Worm (Caenorhabditis elegans) whole organism, young adult: ENCODE data around the gene vha-1.

Experiments
- B0019.2 ChIP-seq: fragments of 200-800 bp; sonication (Bioruptor generic); conservative IDR thresholded peaks from 2 replicates; pipeline ENCODE4 v1.3.6; 2022; ENCODE audit warnings: missing genetic modification reagents, missing genetic modification characterization, missing compliant biosample characterization
- B0261.1 ChIP-seq: sonication (generic microtip); optimal IDR thresholded peaks from 2 replicates; lab custom pipeline; 2016; ENCODE audit warnings: mild to moderate bottlenecking, missing genetic modification characterization, moderate library complexity, missing compliant biosample characterization
- C06A6.2 ChIP-seq: fragments of 200-800 bp; sonication (Bioruptor generic); conservative IDR thresholded peaks from 2 replicates; pipeline ENCODE4 v1.3.6; 2022; ENCODE audit warnings: missing genetic modification characterization, missing compliant biosample characterization
- F23B12.7 ChIP-seq: sonication (generic microtip); optimal IDR thresholded peaks from 2 replicates; lab custom pipeline; 2017; ENCODE audit warnings: missing genetic modification characterization, mild to moderate bottlenecking, missing compliant biosample characterization, antibody characterized with exemption, moderate library complexity; ENCODE audit not compliant: insufficient read depth
- F33H1.4 ChIP-seq: fragments of 200-800 bp; sonication (Bioruptor generic); IDR thresholded peaks from 2 replicates; pipeline ENCODE4 v1.3.6; 2022; ENCODE audit warnings: missing genetic modification reagents, missing genetic modification characterization, missing compliant biosample characterization
- F37B4.10 ChIP-seq: fragments of 200-800 bp; sonication (Bioruptor generic); IDR thresholded peaks from 2 replicates; pipeline ENCODE4 v1.3.6; 2022; ENCODE audit warnings: missing genetic modification characterization, missing compliant biosample characterization
- F57A8.1 ChIP-seq: fragments of 200-800 bp; sonication (Bioruptor generic); optimal IDR thresholded peaks from 2 replicates; lab custom pipeline; 2018; ENCODE audit warnings: mild to moderate bottlenecking, missing genetic modification characterization, moderate library complexity, missing compliant biosample characterization
- K12H6.12 ChIP-seq: fragments of 200-800 bp; sonication (Bioruptor generic); optimal IDR thresholded peaks from 2 replicates; lab custom pipeline; 2018; ENCODE audit warnings: mild to moderate bottlenecking, missing genetic modification characterization, missing compliant biosample characterization
- T26A5.8 ChIP-seq: sonication (generic microtip); optimal IDR thresholded peaks from 2 replicates; lab custom pipeline; 2016; ENCODE audit warnings: missing genetic modification characterization, missing compliant biosample characterization
- Y53F4B.3 ChIP-seq: fragments of 200-800 bp; sonication (Bioruptor generic); IDR thresholded peaks from 2 replicates; pipeline ENCODE4 v1.3.6; 2022; ENCODE audit warnings: missing genetic modification reagents, missing genetic modification characterization, missing compliant biosample characterization
- Y56A3A.18 ChIP-seq: fragments of 200-800 bp; sonication (Bioruptor generic); IDR thresholded peaks from 2 replicates; pipeline ENCODE4 v1.3.6; 2022; ENCODE audit warnings: missing genetic modification reagents, missing genetic modification characterization, missing compliant biosample characterization
- Y79H2A.3 ChIP-seq: fragments of 200-800 bp; sonication (Bioruptor generic); conservative IDR thresholded peaks from 2 replicates; pipeline ENCODE4 v1.3.6; 2022; ENCODE audit warnings: missing genetic modification reagents, missing genetic modification characterization, missing compliant biosample characterization
- Y95B8A.8 ChIP-seq: fragments of 200-800 bp; sonication (Bioruptor generic); IDR thresholded peaks from 2 replicates; pipeline ENCODE4 v1.3.6; 2022; ENCODE audit warnings: missing genetic modification reagents, missing genetic modification characterization, missing compliant biosample characterization
- ZK185.1 ChIP-seq: sonication (generic microtip); optimal IDR thresholded peaks from 2 replicates; lab custom pipeline; 2016; ENCODE audit warnings: mild to moderate bottlenecking, missing genetic modification characterization, missing compliant biosample characterization; ENCODE audit not compliant: poor library complexity, severe bottlenecking
- atf-7 ChIP-seq: sonication (generic microtip); optimal IDR thresholded peaks from 2 replicates; lab custom pipeline; 2017; ENCODE audit warnings: mild to moderate bottlenecking, missing genetic modification characterization, missing compliant biosample characterization
- attf-3 ChIP-seq: fragments of 200-800 bp; sonication (Bioruptor generic); conservative IDR thresholded peaks from 2 replicates; pipeline ENCODE4 v1.3.6; 2022; ENCODE audit warnings: missing genetic modification reagents, missing genetic modification characterization, missing compliant biosample characterization
- attf-5 ChIP-seq: fragments of 200-800 bp; sonication (Bioruptor generic); optimal IDR thresholded peaks from 2 replicates; lab custom pipeline; 2018; ENCODE audit warnings: mild to moderate bottlenecking, missing genetic modification characterization, missing compliant biosample characterization
- ccch-3 ChIP-seq: fragments of 200-800 bp; sonication (Bioruptor generic); optimal IDR thresholded peaks from 2 replicates; lab custom pipeline; 2018; ENCODE audit warnings: mild to moderate bottlenecking, missing genetic modification characterization, missing compliant biosample characterization
- cebp-2 ChIP-seq: fragments of 200-800 bp; sonication (Bioruptor generic); IDR thresholded peaks from 2 replicates; pipeline ENCODE4 v1.3.6; 2022; ENCODE audit warnings: missing genetic modification characterization, missing compliant biosample characterization
- ceh-100 ChIP-seq: fragments of 200-800 bp; sonication (Bioruptor generic); IDR thresholded peaks from 2 replicates; pipeline ENCODE4 v1.3.6; 2022; ENCODE audit warnings: missing genetic modification reagents, missing genetic modification characterization, missing compliant biosample characterization
- ceh-27 ChIP-seq: fragments of 200-800 bp; sonication (Bioruptor generic); optimal IDR thresholded peaks from 2 replicates; lab custom pipeline; 2018; ENCODE audit warnings: mild to moderate bottlenecking, missing genetic modification characterization, moderate library complexity, missing compliant biosample characterization
- ceh-79 ChIP-seq: sonication (generic microtip); optimal IDR thresholded peaks from 2 replicates; lab custom pipeline; 2017; ENCODE audit warnings: mild to moderate bottlenecking, missing genetic modification characterization, missing compliant biosample characterization
- dox-1 ChIP-seq: fragments of 200-800 bp; sonication (Bioruptor generic); IDR thresholded peaks from 2 replicates; pipeline ENCODE4 v1.3.6; 2022; ENCODE audit warnings: missing genetic modification reagents, missing genetic modification characterization, missing compliant biosample characterization
- dpff-1 ChIP-seq: sonication (generic microtip); optimal IDR thresholded peaks from 2 replicates; lab custom pipeline; 2017; ENCODE audit warnings: mild to moderate bottlenecking, missing genetic modification characterization, missing compliant biosample characterization
- egl-18 ChIP-seq: fragments of 200-800 bp; sonication (Bioruptor generic); IDR thresholded peaks from 2 replicates; pipeline ENCODE4 v1.3.6; 2022; ENCODE audit warnings: missing genetic modification reagents, missing genetic modification characterization, missing compliant biosample characterization
- hmg-20 ChIP-seq: fragments of 200-800 bp; sonication (Bioruptor generic); IDR thresholded peaks from 2 replicates; pipeline ENCODE4 v1.3.6; 2022; ENCODE audit warnings: missing genetic modification reagents, missing genetic modification characterization, missing compliant biosample characterization
- hsf-1 ChIP-seq: fragments of 200-800 bp; sonication (Bioruptor generic); IDR thresholded peaks from 2 replicates; pipeline ENCODE4 v1.3.6; 2022; ENCODE audit warnings: missing genetic modification reagents, missing genetic modification characterization, missing compliant biosample characterization
- madf-3 ChIP-seq: fragments of 200-800 bp; sonication (Bioruptor generic); IDR thresholded peaks from 2 replicates; pipeline ENCODE4 v1.3.6; 2022; ENCODE audit warnings: missing genetic modification reagents, missing genetic modification characterization, missing compliant biosample characterization
- madf-6 ChIP-seq: fragments of 200-800 bp; sonication (Bioruptor generic); IDR thresholded peaks from 2 replicates; pipeline ENCODE4 v1.3.6; 2022; ENCODE audit warnings: missing genetic modification reagents, missing genetic modification characterization, missing compliant biosample characterization
- madf-8 ChIP-seq: fragments of 200-800 bp; sonication (Bioruptor generic); conservative IDR thresholded peaks from 2 replicates; pipeline ENCODE4 v1.3.6; 2022; ENCODE audit warnings: missing genetic modification reagents, missing genetic modification characterization, missing compliant biosample characterization
- mes-4 ChIP-seq: sonication (generic microtip); optimal IDR thresholded peaks from 2 replicates; lab custom pipeline; 2016; ENCODE audit warnings: missing genotype, missing genetic modification characterization, missing compliant biosample characterization
- nhr-120 ChIP-seq: fragments of 200-800 bp; sonication (Bioruptor generic); IDR thresholded peaks from 2 replicates; pipeline ENCODE4 v1.3.6; 2022; ENCODE audit warnings: missing genetic modification characterization, missing compliant biosample characterization
- nhr-179 ChIP-seq: sonication (generic microtip); optimal IDR thresholded peaks from 2 replicates; lab custom pipeline; 2016; ENCODE audit warnings: mild to moderate bottlenecking, missing genetic modification characterization, missing compliant biosample characterization
- pha-4 ChIP-seq: fragments of 150-350 bp; sonication (generic microtip); optimal IDR thresholded peaks from 2 replicates; lab custom pipeline; 2014; ENCODE audit warnings: missing biosample characterization, missing genetic modification reagents, missing genetic modification characterization
- rcor-1 ChIP-seq: fragments of 200-800 bp; sonication (Bioruptor generic); IDR thresholded peaks from 2 replicates; pipeline ENCODE4 v1.3.6; 2022; ENCODE audit warnings: missing genetic modification reagents, missing genetic modification characterization, missing compliant biosample characterization
- rpc-1 ChIP-seq, 2 experiments: fragments of 150-350 bp in 1 of 2; sonication (generic microtip) in 1 of 2; optimal IDR thresholded peaks; 2 replicates each; lab custom pipeline; 2014 to 2018; ENCODE audit warnings: missing biosample characterization in 1 of 2, missing genetic modification characterization in 1 of 2, missing genetic modification reagents in 1 of 2, missing genotype in 1 of 2
- sdz-38 ChIP-seq: sonication (generic microtip); optimal IDR thresholded peaks from 2 replicates; lab custom pipeline; 2016; ENCODE audit warnings: missing genotype, missing genetic modification characterization, missing compliant biosample characterization
- snpc-1.3 ChIP-seq: sonication (generic microtip); optimal IDR thresholded peaks from 2 replicates; lab custom pipeline; 2017; ENCODE audit warnings: missing genetic modification characterization, mild to moderate bottlenecking, missing compliant biosample characterization, antibody characterized with exemption, moderate library complexity, missing genotype, missing genetic modification reagents; ENCODE audit not compliant: insufficient read depth
- snpc-3.4 ChIP-seq: sonication (generic microtip); optimal IDR thresholded peaks from 2 replicates; lab custom pipeline; 2017; ENCODE audit warnings: missing genetic modification characterization, mild to moderate bottlenecking, missing compliant biosample characterization, antibody characterized with exemption, moderate library complexity, missing genotype, missing genetic modification reagents
- snpc-4 ChIP-seq, 5 experiments: fragments of 150-350 bp in 1 of 5; sonication (generic microtip) in 4 of 5; optimal IDR thresholded peaks; 2 replicates each; lab custom pipeline; 2014 to 2018; ENCODE audit warnings: missing genetic modification characterization in 5 of 5, missing biosample characterization in 3 of 5, antibody characterized with exemption in 2 of 5, mild to moderate bottlenecking in 2 of 5, missing compliant biosample characterization in 2 of 5, missing genotype in 2 of 5, moderate library complexity in 2 of 5, missing genetic modification reagents in 1 of 5
- somi-1 ChIP-seq: fragments of 200-800 bp; sonication (Bioruptor generic); optimal IDR thresholded peaks from 2 replicates; lab custom pipeline; 2018; ENCODE audit warnings: mild to moderate bottlenecking, missing genetic modification characterization, missing compliant biosample characterization
- sptf-2 ChIP-seq: fragments of 200-800 bp; sonication (Bioruptor generic); optimal IDR thresholded peaks from 2 replicates; lab custom pipeline; 2018; ENCODE audit warnings: mild to moderate bottlenecking, missing genetic modification characterization, missing compliant biosample characterization
- tbp1 ChIP-seq: fragments of 200-800 bp; sonication (Bioruptor generic); optimal IDR thresholded peaks from 2 replicates; lab custom pipeline; 2018; ENCODE audit warnings: mild to moderate bottlenecking, missing genetic modification characterization, missing compliant biosample characterization
- unc-130 ChIP-seq: sonication (generic microtip); optimal IDR thresholded peaks from 2 replicates; lab custom pipeline; 2016; ENCODE audit warnings: missing genetic modification reagents, missing genetic modification characterization, missing compliant biosample characterization
- xnd-1 ChIP-seq: sonication (generic microtip); optimal IDR thresholded peaks from 2 replicates; lab custom pipeline; 2016; ENCODE audit warnings: missing genotype, missing genetic modification reagents, missing genetic modification characterization, missing compliant biosample characterization
- zim-3 ChIP-seq: sonication (generic microtip); optimal IDR thresholded peaks from 2 replicates; lab custom pipeline; 2017; ENCODE audit warnings: mild to moderate bottlenecking, missing genetic modification characterization, moderate library complexity, missing compliant biosample characterization
- ztf-26 ChIP-seq: sonication (generic microtip); optimal IDR thresholded peaks from 2 replicates; lab custom pipeline; 2017; ENCODE audit warnings: missing genetic modification characterization, missing compliant biosample characterization

vha-1 gene

ce11 chrIII:9765465-9765900 lies 15.6 kb upstream of the vha-1 start (continued):
- TF ChIP-seq Y95B8A.8 (peak; percentile 96), mes-4 (tag; lab: Kevin White, UChicago) (no peak), hmg-20 (GFP tag; lab: Robert Waterston, UW) (peak; percentile 87), ztf-26 (tag; lab: Kevin White, UChicago) (peak; percentile 98), F37B4.10 (GFP tag; lab: Robert Waterston, UW) (peak; percentile 94; the same call in 1 of the 2 replicates), unc-130 (GFP tag; lab: Kevin White, UChicago) (peak; percentile 3), B0019.2 (peak; percentile 75), rcor-1 (peak; percentile 92), Y53F4B.3 (GFP tag; lab: Robert Waterston, UW) (no peak), F57A8.1 (GFP tag; lab: Kevin White, UChicago) (peak; percentile 71), hsf-1 (GFP tag; lab: Robert Waterston, UW) (peak; percentile 72), xnd-1 (no peak), atf-7 (tag; lab: Kevin White, UChicago) (peak; percentile 97), snpc-3.4 (tag; lab: Kevin White, UChicago) (peak; percentile 55), madf-8 (GFP tag; lab: Robert Waterston, UW) (no peak), B0261.1 (peak; percentile 41), ceh-100 (peak; percentile 84), ceh-27 (GFP tag; lab: Kevin White, UChicago) (peak; percentile 98), egl-18 (GFP tag; lab: Robert Waterston, UW) (peak; percentile 93), pha-4 (tag; lab: Kevin White, UChicago) (peak; percentile 95), zim-3 (tag; lab: Kevin White, UChicago) (peak; percentile 94), nhr-120 (no peak), nhr-179 (no peak), snpc-4 (GFP tag; optimal IDR thresholded peaks at IDR 0.05; lab: Kevin White, UChicago) (peak; percentile 43), snpc-4 (tag; optimal IDR thresholded peaks at IDR 0.05; lab: Kevin White, UChicago) (peak in 3 of 4 experiments; percentile 57 to 84 (median 83)), tbp1 (peak; percentile 75), somi-1 (peak; percentile 99), rpc-1 (optimal IDR thresholded peaks at IDR 0.05; lab: Kevin White, UChicago) (peak; percentile 19), rpc-1 (tag; optimal IDR thresholded peaks at IDR 0.05; lab: Kevin White, UChicago) (no peak), attf-3 (GFP tag; lab: Robert Waterston, UW) (peak; percentile 74), Y79H2A.3 (GFP tag; lab: Robert Waterston, UW) (no peak; the same call in 1 of the 2 replicates), T26A5.8 (no peak), F23B12.7 (no peak), dox-1 (GFP tag; lab: Robert Waterston, UW) (peak; percentile 97), Y56A3A.18 (GFP tag; lab: Robert Waterston, UW) (peak; percentile 94), C06A6.2 (GFP tag; lab: Robert Waterston, UW) (peak; percentile 97), madf-6 (GFP tag; lab: Robert Waterston, UW) (peak; percentile 66), attf-5 (GFP tag; lab: Kevin White, UChicago) (peak; percentile 99), sdz-38 (tag; lab: Kevin White, UChicago) (no peak), sptf-2 (GFP tag; lab: Kevin White, UChicago) (peak; percentile 17), ZK185.1 (tag; lab: Kevin White, UChicago) (peak; percentile 90), cebp-2 (peak; percentile 95), F33H1.4 (GFP tag; lab: Robert Waterston, UW) (peak; percentile 91), dpff-1 (peak; percentile 88), K12H6.12 (tag; lab: Kevin White, UChicago) (peak; percentile 100), snpc-1.3 (tag; lab: Kevin White, UChicago) (peak; percentile 21), ceh-79 (tag; lab: Kevin White, UChicago) (peak; percentile 77), ccch-3 (GFP tag; lab: Kevin White, UChicago) (peak; percentile 59), madf-3 (peak; percentile 100)
